Fruit fly (Drosophila melanogaster): ENCODE measurements around the gene CG5644.

dm6 chr3L:8968437-8968836 lies 11.2 kb downstream of the CG5644 start, which contains the start of gene CG5026:
- TF ChIP-seq CTCF (optimal IDR thresholded peaks at IDR 0.05) (no peak), CG8478 (optimal IDR thresholded peaks at IDR 0.05) (no peak)

Data from S2 (cell line).